Worm (Caenorhabditis elegans) whole organism, L2 larva: ENCODE results near the gene ubh-4.

Experiments used
- ama-1 ChIP-seq: fragments of 150-350 bp; optimal IDR thresholded peaks from 2 replicates; lab custom pipeline; 2018; ENCODE audit warnings: inconsistent platforms
- nhr-23 ChIP-seq: fragments of 150-350 bp; optimal IDR thresholded peaks from 2 replicates; lab custom pipeline; 2014; ENCODE audit warnings: missing biosample characterization, missing genetic modification reagents, missing genetic modification characterization
- unc-62 ChIP-seq: fragments of 150-350 bp; optimal IDR thresholded peaks from 2 replicates; lab custom pipeline; 2014; ENCODE audit warnings: missing biosample characterization, missing genetic modification reagents, missing genetic modification characterization
- zag-1 ChIP-seq: fragments of 150-350 bp; optimal IDR thresholded peaks from 2 replicates; lab custom pipeline; 2014; ENCODE audit warnings: missing biosample characterization, missing genetic modification characterization
- ztf-11 ChIP-seq: sonication (generic microtip); optimal IDR thresholded peaks from 2 replicates; lab custom pipeline; 2017; ENCODE audit warnings: missing biosample characterization, missing genetic modification characterization

- TF ChIP-seq ama-1, result peak; percentile 82
- no peak for TF ChIP-seq zag-1 (tag; lab: Kevin White, UChicago)
- no peak for TF ChIP-seq nhr-23 (tag; lab: Kevin White, UChicago)
- no peak for TF ChIP-seq unc-62 (GFP tag; lab: Kevin White, UChicago)
- TF ChIP-seq ztf-11 (tag; lab: Kevin White, UChicago), result no peak
Measured at ce11 chrII:8012071-8013031, 27.0 kb downstream of the ubh-4 start, which contains the start of gene DH11.2.
